Worm (Caenorhabditis elegans): ENCODE data around the gene clec-36.

DNA sequence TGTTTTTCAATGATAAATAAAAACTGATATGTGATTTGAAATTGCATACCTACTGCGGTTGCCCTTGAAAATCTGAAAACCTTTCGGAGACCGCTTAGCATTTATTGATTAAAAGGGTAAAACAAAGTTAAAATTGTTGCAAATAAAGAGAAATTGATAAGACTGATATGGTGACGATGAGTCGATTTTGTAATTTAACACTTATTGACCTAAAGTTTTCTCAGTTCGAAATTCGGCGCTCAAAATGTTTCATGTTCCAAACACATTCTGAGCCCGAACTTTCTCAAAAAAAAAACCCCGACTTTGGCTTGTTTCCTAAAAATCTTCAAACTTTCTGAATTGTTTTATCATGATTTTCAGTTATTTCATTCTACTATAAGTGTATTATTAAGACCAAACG, 7.4 kb downstream of the clec-36 start, which contains the start of gene clec-40:
- no peak for TF ChIP-seq mbf-1 (tag; optimal IDR thresholded peaks at IDR 0.05)
- TF ChIP-seq nhr-6 (tag; optimal IDR thresholded peaks at IDR 0.05), result no peak
